Worm (Caenorhabditis elegans) whole organism, young adult: ENCODE measurements around the gene ify-1.

Experiments
- B0019.2 ChIP-seq: fragments of 200-800 bp; sonication (Bioruptor generic); conservative IDR thresholded peaks from 2 replicates; pipeline ENCODE4 v1.3.6; 2022; ENCODE audit warnings: missing genetic modification reagents, missing genetic modification characterization, missing compliant biosample characterization
- B0035.1 ChIP-seq: sonication (generic microtip); optimal IDR thresholded peaks from 2 replicates; lab custom pipeline; 2016; ENCODE audit warnings: missing genetic modification characterization, mild to moderate bottlenecking, missing compliant biosample characterization, missing genotype, missing genetic modification reagents
- B0261.1 ChIP-seq: sonication (generic microtip); optimal IDR thresholded peaks from 2 replicates; lab custom pipeline; 2016; ENCODE audit warnings: mild to moderate bottlenecking, missing genetic modification characterization, moderate library complexity, missing compliant biosample characterization
- B0336.3 ChIP-seq: fragments of 200-800 bp; sonication (Bioruptor generic); IDR thresholded peaks from 2 replicates; pipeline ENCODE4 v1.3.6; 2022; ENCODE audit warnings: missing genetic modification characterization, missing compliant biosample characterization
- C06A6.2 ChIP-seq: fragments of 200-800 bp; sonication (Bioruptor generic); conservative IDR thresholded peaks from 2 replicates; pipeline ENCODE4 v1.3.6; 2022; ENCODE audit warnings: missing genetic modification characterization, missing compliant biosample characterization
- C17E4.6 ChIP-seq: fragments of 200-800 bp; sonication (Bioruptor generic); IDR thresholded peaks from 2 replicates; pipeline ENCODE4 v1.3.6; 2022; ENCODE audit warnings: missing genetic modification reagents, missing genetic modification characterization, missing compliant biosample characterization
- F39B2.1 ChIP-seq: fragments of 200-800 bp; sonication (Bioruptor generic); IDR thresholded peaks from 2 replicates; pipeline ENCODE4 v1.3.6; 2022; ENCODE audit warnings: missing genetic modification reagents, missing genetic modification characterization, missing compliant biosample characterization
- K11D2.4 ChIP-seq: fragments of 200-800 bp; sonication (Bioruptor generic); IDR thresholded peaks from 2 replicates; pipeline ENCODE4 v1.3.6; 2022; ENCODE audit warnings: missing genetic modification reagents, missing genetic modification characterization, missing compliant biosample characterization
- K12H6.12 ChIP-seq: fragments of 200-800 bp; sonication (Bioruptor generic); optimal IDR thresholded peaks from 2 replicates; lab custom pipeline; 2018; ENCODE audit warnings: mild to moderate bottlenecking, missing genetic modification characterization, missing compliant biosample characterization
- T07F8.4 ChIP-seq: sonication (generic microtip); optimal IDR thresholded peaks from 2 replicates; lab custom pipeline; 2016; ENCODE audit warnings: mild to moderate bottlenecking, missing genetic modification characterization, moderate library complexity, missing compliant biosample characterization
- akir-1 ChIP-seq: fragments of 200-800 bp; sonication (Bioruptor generic); optimal IDR thresholded peaks from 2 replicates; lab custom pipeline; 2018; ENCODE audit warnings: mild to moderate bottlenecking, missing genetic modification characterization, moderate library complexity, missing compliant biosample characterization
- aptf-2 ChIP-seq: fragments of 200-800 bp; sonication (Bioruptor generic); conservative IDR thresholded peaks from 2 replicates; pipeline ENCODE4 v1.3.6; 2022; ENCODE audit warnings: missing genetic modification reagents, missing genetic modification characterization, missing compliant biosample characterization
- athp-1 ChIP-seq: sonication (generic microtip); optimal IDR thresholded peaks from 2 replicates; lab custom pipeline; 2017; ENCODE audit warnings: mild to moderate bottlenecking, missing genetic modification characterization, missing compliant biosample characterization
- attf-5 ChIP-seq: fragments of 200-800 bp; sonication (Bioruptor generic); optimal IDR thresholded peaks from 2 replicates; lab custom pipeline; 2018; ENCODE audit warnings: mild to moderate bottlenecking, missing genetic modification characterization, missing compliant biosample characterization
- ceh-40 ChIP-seq: fragments of 200-800 bp; sonication (Bioruptor generic); IDR thresholded peaks from 2 replicates; pipeline ENCODE4 v1.3.6; 2022; ENCODE audit warnings: missing genetic modification characterization, missing compliant biosample characterization
- ceh-91 ChIP-seq: fragments of 200-800 bp; sonication (Bioruptor generic); IDR thresholded peaks from 2 replicates; pipeline ENCODE4 v1.3.6; 2022; ENCODE audit warnings: missing genetic modification reagents, missing genetic modification characterization, missing compliant biosample characterization
- chd-7 ChIP-seq: sonication (generic microtip); optimal IDR thresholded peaks from 2 replicates; lab custom pipeline; 2016; ENCODE audit warnings: mild to moderate bottlenecking, missing genetic modification characterization, moderate library complexity, missing compliant biosample characterization
- efl-1 ChIP-seq: fragments of 150-350 bp; optimal IDR thresholded peaks from 2 replicates; lab custom pipeline; 2014; ENCODE audit warnings: missing biosample characterization, missing genetic modification reagents, missing genetic modification characterization
- egl-44 ChIP-seq: fragments of 200-800 bp; sonication (Bioruptor generic); IDR thresholded peaks from 2 replicates; pipeline ENCODE4 v1.3.6; 2022; ENCODE audit warnings: missing genetic modification reagents, missing genetic modification characterization, missing compliant biosample characterization
- gei-17 ChIP-seq: fragments of 200-800 bp; sonication (Bioruptor generic); optimal IDR thresholded peaks from 2 replicates; lab custom pipeline; 2018; ENCODE audit warnings: mild to moderate bottlenecking, missing genetic modification characterization, missing compliant biosample characterization
- hrde-1 ChIP-seq: sonication (generic microtip); optimal IDR thresholded peaks from 2 replicates; lab custom pipeline; 2016; ENCODE audit warnings: missing genetic modification characterization, mild to moderate bottlenecking, missing compliant biosample characterization, moderate library complexity, missing genotype, missing genetic modification reagents, borderline replicate concordance
- lag-1 ChIP-seq: fragments of 200-800 bp; sonication (Bioruptor generic); IDR thresholded peaks from 2 replicates; pipeline ENCODE4 v1.3.6; 2022; ENCODE audit warnings: missing genetic modification reagents, missing genetic modification characterization, missing compliant biosample characterization
- let-607 ChIP-seq, 2 experiments: fragments of 200-800 bp in 1 of 2; sonication (Bioruptor generic) in 1 of 2; sonication (generic microtip) in 1 of 2; optimal IDR thresholded peaks; 2 replicates each; lab custom pipeline; 2016 to 2018; ENCODE audit warnings: mild to moderate bottlenecking in 2 of 2, missing compliant biosample characterization in 2 of 2, missing genetic modification characterization in 2 of 2, moderate library complexity in 2 of 2, missing genotype in 1 of 2
- lin-26 ChIP-seq: fragments of 200-800 bp; sonication (Bioruptor generic); IDR thresholded peaks from 2 replicates; pipeline ENCODE4 v1.3.6; 2022; ENCODE audit warnings: missing genetic modification reagents, missing genetic modification characterization, missing compliant biosample characterization
- lin-40 ChIP-seq: sonication (generic microtip); optimal IDR thresholded peaks from 2 replicates; lab custom pipeline; 2016; ENCODE audit warnings: missing genetic modification characterization, mild to moderate bottlenecking, missing compliant biosample characterization, missing genotype, missing genetic modification reagents
- lin-54 ChIP-seq: fragments of 200-800 bp; sonication (Bioruptor generic); optimal IDR thresholded peaks from 2 replicates; lab custom pipeline; 2018; ENCODE audit warnings: mild to moderate bottlenecking, missing genetic modification characterization, missing compliant biosample characterization
- lir-1 ChIP-seq: fragments of 200-800 bp; sonication (Bioruptor generic); conservative IDR thresholded peaks from 2 replicates; pipeline ENCODE4 v1.3.6; 2022; ENCODE audit warnings: missing genetic modification reagents, missing genetic modification characterization, missing compliant biosample characterization
- lsl-1 ChIP-seq: fragments of 200-800 bp; sonication (Bioruptor generic); optimal IDR thresholded peaks from 2 replicates; lab custom pipeline; 2018; ENCODE audit warnings: mild to moderate bottlenecking, missing genetic modification characterization, moderate library complexity, missing compliant biosample characterization
- lsy-27 ChIP-seq: sonication (generic microtip); optimal IDR thresholded peaks from 2 replicates; lab custom pipeline; 2017; ENCODE audit warnings: missing genetic modification characterization, mild to moderate bottlenecking, missing compliant biosample characterization, antibody characterized with exemption, missing genotype, borderline replicate concordance; ENCODE audit not compliant: insufficient read depth
- madf-8 ChIP-seq: fragments of 200-800 bp; sonication (Bioruptor generic); conservative IDR thresholded peaks from 2 replicates; pipeline ENCODE4 v1.3.6; 2022; ENCODE audit warnings: missing genetic modification reagents, missing genetic modification characterization, missing compliant biosample characterization
- nfya-2 ChIP-seq: fragments of 200-800 bp; sonication (Bioruptor generic); IDR thresholded peaks from 2 replicates; pipeline ENCODE4 v1.3.6; 2022; ENCODE audit warnings: missing genetic modification reagents, missing genetic modification characterization, missing compliant biosample characterization
- nhr-179 ChIP-seq: sonication (generic microtip); optimal IDR thresholded peaks from 2 replicates; lab custom pipeline; 2016; ENCODE audit warnings: mild to moderate bottlenecking, missing genetic modification characterization, missing compliant biosample characterization
- pha-4 ChIP-seq: fragments of 150-350 bp; sonication (generic microtip); optimal IDR thresholded peaks from 2 replicates; lab custom pipeline; 2014; ENCODE audit warnings: missing biosample characterization, missing genetic modification reagents, missing genetic modification characterization
- rec-8 ChIP-seq, 2 experiments: sonication (generic microtip); optimal IDR thresholded peaks; 2 replicates each; lab custom pipeline; 2016; ENCODE audit warnings: mild to moderate bottlenecking in 2 of 2, missing genetic modification characterization in 2 of 2, missing genetic modification reagents in 2 of 2, missing genotype in 2 of 2, missing biosample characterization in 1 of 2, missing compliant biosample characterization in 1 of 2, moderate library complexity in 1 of 2
- repo-1 ChIP-seq: sonication (generic microtip); optimal IDR thresholded peaks from 2 replicates; lab custom pipeline; 2017; ENCODE audit warnings: mild to moderate bottlenecking, missing genetic modification characterization, missing compliant biosample characterization
- rpc-1 ChIP-seq, 2 experiments: fragments of 150-350 bp in 1 of 2; sonication (generic microtip) in 1 of 2; optimal IDR thresholded peaks; 2 replicates each; lab custom pipeline; 2014 to 2018; ENCODE audit warnings: missing biosample characterization in 1 of 2, missing genetic modification characterization in 1 of 2, missing genetic modification reagents in 1 of 2, missing genotype in 1 of 2
- sea-2 ChIP-seq: fragments of 200-800 bp; sonication (Bioruptor generic); IDR thresholded peaks from 2 replicates; pipeline ENCODE4 v1.3.6; 2022; ENCODE audit warnings: missing genetic modification characterization, missing compliant biosample characterization
- snpc-1.1 ChIP-seq: sonication (generic microtip); optimal IDR thresholded peaks from 2 replicates; lab custom pipeline; 2017; ENCODE audit warnings: missing genetic modification characterization, mild to moderate bottlenecking, missing compliant biosample characterization, antibody characterized with exemption, moderate library complexity, missing genotype, missing genetic modification reagents; ENCODE audit not compliant: insufficient read depth
- snpc-1.3 ChIP-seq: sonication (generic microtip); optimal IDR thresholded peaks from 2 replicates; lab custom pipeline; 2017; ENCODE audit warnings: missing genetic modification characterization, mild to moderate bottlenecking, missing compliant biosample characterization, antibody characterized with exemption, moderate library complexity, missing genotype, missing genetic modification reagents; ENCODE audit not compliant: insufficient read depth
- snpc-4 ChIP-seq, 5 experiments: fragments of 150-350 bp in 1 of 5; sonication (generic microtip) in 4 of 5; optimal IDR thresholded peaks; 2 replicates each; lab custom pipeline; 2014 to 2018; ENCODE audit warnings: missing genetic modification characterization in 5 of 5, missing biosample characterization in 3 of 5, antibody characterized with exemption in 2 of 5, mild to moderate bottlenecking in 2 of 5, missing compliant biosample characterization in 2 of 5, missing genotype in 2 of 5, moderate library complexity in 2 of 5, missing genetic modification reagents in 1 of 5
- unc-62 ChIP-seq: fragments of 150-350 bp; optimal IDR thresholded peaks from 2 replicates; lab custom pipeline; 2014; ENCODE audit warnings: missing biosample characterization, missing genetic modification reagents, missing genetic modification characterization
- xnd-1 ChIP-seq: sonication (generic microtip); optimal IDR thresholded peaks from 2 replicates; lab custom pipeline; 2016; ENCODE audit warnings: missing genotype, missing genetic modification reagents, missing genetic modification characterization, missing compliant biosample characterization
- ztf-22 ChIP-seq: fragments of 200-800 bp; sonication (Bioruptor generic); optimal IDR thresholded peaks from 2 replicates; lab custom pipeline; 2018; ENCODE audit warnings: mild to moderate bottlenecking, missing genetic modification characterization, moderate library complexity, missing compliant biosample characterization
- ztf-26 ChIP-seq: sonication (generic microtip); optimal IDR thresholded peaks from 2 replicates; lab custom pipeline; 2017; ENCODE audit warnings: missing genetic modification characterization, missing compliant biosample characterization
- ztf-3 ChIP-seq: fragments of 200-800 bp; sonication (Bioruptor generic); optimal IDR thresholded peaks from 2 replicates; lab custom pipeline; 2018; ENCODE audit warnings: mild to moderate bottlenecking, missing genetic modification characterization, missing compliant biosample characterization
- ztf-6 ChIP-seq: fragments of 200-800 bp; sonication (Bioruptor generic); IDR thresholded peaks from 2 replicates; pipeline ENCODE4 v1.3.6; 2022; ENCODE audit warnings: missing genetic modification reagents, missing genetic modification characterization, missing compliant biosample characterization

ify-1 gene

DNA sequence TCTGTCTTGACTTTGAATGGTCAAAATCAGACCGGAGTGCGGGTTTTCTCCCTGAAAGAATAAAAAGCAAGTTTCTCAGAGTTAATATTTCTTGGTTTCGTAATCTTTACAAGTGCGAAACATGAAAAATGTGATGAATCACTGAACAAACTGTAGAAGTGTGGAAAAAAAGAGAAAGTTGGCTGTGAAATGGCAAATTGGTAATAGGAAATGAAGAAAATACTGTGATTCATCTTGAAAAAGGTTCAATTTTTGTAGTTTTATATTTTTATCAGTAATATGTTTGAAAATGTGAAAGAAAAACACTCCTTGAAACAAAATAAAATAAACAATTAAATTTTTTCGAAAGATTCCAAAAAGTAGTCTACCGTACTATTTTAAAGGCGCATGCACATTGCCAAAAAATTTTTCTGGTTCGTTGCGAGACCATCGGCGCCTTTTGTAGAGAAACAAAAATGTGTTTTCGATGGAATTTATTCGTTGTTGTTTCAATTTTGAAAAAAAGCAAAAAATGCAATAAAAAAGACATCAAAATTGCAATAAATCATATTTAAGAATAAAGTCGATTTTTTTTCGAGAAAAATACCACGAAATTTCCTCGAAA is 36.8 kb upstream of the ify-1 start, which contains the start of gene pld-1 (continued):
- TF ChIP-seq lin-26 (no peak), C06A6.2 (no peak), sea-2 (no peak), B0336.3 (GFP tag; lab: Robert Waterston, UW) (no peak), T07F8.4 (tag; lab: Kevin White, UChicago) (no peak), B0261.1 (tag; lab: Kevin White, UChicago) (no peak), K11D2.4 (GFP tag; lab: Robert Waterston, UW) (no peak), rec-8 (tag; optimal IDR thresholded peaks at IDR 0.05; lab: Kevin White, UChicago) (no peak), snpc-1.3 (tag; lab: Kevin White, UChicago) (peak; percentile 43), unc-62 (GFP tag; lab: Kevin White, UChicago) (no peak), egl-44 (GFP tag; lab: Robert Waterston, UW) (no peak), akir-1 (GFP tag; lab: Kevin White, UChicago) (no peak), repo-1 (tag; lab: Kevin White, UChicago) (no peak), lsl-1 (GFP tag; lab: Kevin White, UChicago) (peak; percentile 97), B0019.2 (GFP tag; lab: Robert Waterston, UW) (no peak), ztf-6 (no peak), snpc-4 (GFP tag; optimal IDR thresholded peaks at IDR 0.05; lab: Kevin White, UChicago) (no peak), snpc-4 (tag; optimal IDR thresholded peaks at IDR 0.05; lab: Kevin White, UChicago) (peak in 1 of 4 experiments; percentile 7), nhr-179 (no peak), ceh-91 (GFP tag; lab: Robert Waterston, UW) (peak; percentile 89), lin-54 (peak; percentile 36), rpc-1 (optimal IDR thresholded peaks at IDR 0.05; lab: Kevin White, UChicago) (no peak), rpc-1 (tag; optimal IDR thresholded peaks at IDR 0.05; lab: Kevin White, UChicago) (no peak), aptf-2 (no peak), athp-1 (no peak), madf-8 (GFP tag; lab: Robert Waterston, UW) (peak; percentile 86), let-607 (tag; optimal IDR thresholded peaks at IDR 0.05; lab: Kevin White, UChicago) (no peak), attf-5 (GFP tag; lab: Kevin White, UChicago) (no peak), ceh-40 (GFP tag; lab: Robert Waterston, UW) (no peak), snpc-1.1 (peak; percentile 43), lag-1 (GFP tag; lab: Robert Waterston, UW) (no peak), K12H6.12 (no peak), chd-7 (tag; lab: Kevin White, UChicago) (no peak), lir-1 (GFP tag; lab: Robert Waterston, UW) (no peak), F39B2.1 (GFP tag; lab: Robert Waterston, UW) (no peak), gei-17 (GFP tag; lab: Kevin White, UChicago) (no peak), ztf-22 (no peak), xnd-1 (tag; lab: Kevin White, UChicago) (peak; percentile 93), hrde-1 (tag; lab: Kevin White, UChicago) (no peak), ztf-3 (no peak), ztf-26 (tag; lab: Kevin White, UChicago) (no peak), C17E4.6 (GFP tag; lab: Robert Waterston, UW) (no peak), efl-1 (peak; percentile 80), B0035.1 (tag; lab: Kevin White, UChicago) (no peak), lsy-27 (tag; lab: Kevin White, UChicago) (no peak), pha-4 (no peak), nfya-2 (GFP tag; lab: Robert Waterston, UW) (no peak), lin-40 (no peak)
